Worm (Caenorhabditis elegans) whole organism, late embryonic: Measurements from ENCODE around the gene cav-1.

Experiments used
- nhr-11 ChIP-seq: fragments of 150-350 bp; optimal IDR thresholded peaks from 2 replicates; lab custom pipeline; 2014; ENCODE audit warnings: missing biosample characterization, missing genetic modification characterization
- pqm-1 ChIP-seq: sonication (generic microtip); optimal IDR thresholded peaks from 2 replicates; lab custom pipeline; 2016; ENCODE audit warnings: missing genetic modification characterization, missing compliant biosample characterization
- syd-9 ChIP-seq: sonication (generic microtip); optimal IDR thresholded peaks from 2 replicates; lab custom pipeline; 2016; ENCODE audit warnings: mild to moderate bottlenecking, missing genetic modification characterization, moderate library complexity, missing compliant biosample characterization
- tbx-7 ChIP-seq: sonication (generic microtip); optimal IDR thresholded peaks from 2 replicates; lab custom pipeline; 2016; ENCODE audit warnings: missing genotype, missing genetic modification characterization, missing compliant biosample characterization
- zip-5 ChIP-seq: sonication (generic microtip); optimal IDR thresholded peaks from 2 replicates; lab custom pipeline; 2016; ENCODE audit warnings: missing genetic modification characterization, missing compliant biosample characterization

DNA sequence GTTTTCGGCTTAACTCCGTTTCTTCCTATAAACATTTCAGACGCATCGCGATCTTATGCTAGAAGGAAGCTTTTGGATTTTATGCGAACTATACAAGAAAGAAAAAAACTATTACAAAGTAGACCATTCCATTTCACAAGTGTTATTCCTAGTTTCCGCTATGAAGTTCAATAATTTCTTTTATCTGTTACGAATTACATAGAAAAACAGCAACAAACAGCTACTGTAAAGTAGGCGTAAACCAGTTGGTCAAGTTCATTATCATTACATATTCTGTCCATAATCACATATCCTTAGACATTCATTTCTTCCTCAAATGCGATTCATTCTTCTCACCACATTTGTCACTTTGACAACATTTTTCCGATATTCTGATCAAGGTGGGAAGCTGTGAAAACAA lies 34.1 kb upstream of the cav-1 start, which contains the start of gene C28D4.10:
- TF ChIP-seq tbx-7 (tag; lab: Kevin White, UChicago): no peak
- TF ChIP-seq zip-5 (tag; lab: Kevin White, UChicago): no peak
- no peak for TF ChIP-seq syd-9
- TF ChIP-seq pqm-1: no peak
- TF ChIP-seq nhr-11 (tag; lab: Kevin White, UChicago): no peak
